Worm (Caenorhabditis elegans) whole organism, L3 larva: ENCODE results near the gene srw-56.
"Not testable (repeated sequence)": the region's sequence is repeated elsewhere in the genome, so short reads cannot be mapped to it uniquely, and the experiment has no call there.

Experiments used
- R02D3.7 ChIP-seq: fragments of 150-350 bp; optimal IDR thresholded peaks from 2 replicates; lab custom pipeline; 2014; ENCODE audit warnings: missing biosample characterization, missing genetic modification characterization
- ZK546.5 ChIP-seq: sonication (generic microtip); optimal IDR thresholded peaks from 2 replicates; lab custom pipeline; 2017; ENCODE audit warnings: missing biosample characterization, missing genetic modification characterization
- aly-2 ChIP-seq: fragments of 150-350 bp; optimal IDR thresholded peaks from 2 replicates; lab custom pipeline; 2014; ENCODE audit warnings: missing biosample characterization, missing genetic modification characterization
- ceh-82 ChIP-seq: fragments of 150-350 bp; optimal IDR thresholded peaks from 2 replicates; lab custom pipeline; 2014; ENCODE audit warnings: missing biosample characterization, missing genetic modification characterization
- daf-12 ChIP-seq: fragments of 150-350 bp; optimal IDR thresholded peaks from 2 replicates; lab custom pipeline; 2014; ENCODE audit warnings: missing biosample characterization, missing genetic modification reagents, missing genetic modification characterization
- egl-27 ChIP-seq: sonication (generic microtip); optimal IDR thresholded peaks from 4 replicates; lab custom pipeline; 2017; ENCODE audit warnings: missing biosample characterization, missing genetic modification reagents, missing genetic modification characterization
- egl-5 ChIP-seq: fragments of 150-350 bp; optimal IDR thresholded peaks from 2 replicates; lab custom pipeline; 2017; ENCODE audit warnings: missing biosample characterization, missing genetic modification reagents, missing genetic modification characterization, inconsistent platforms
- elt-2 ChIP-seq: sonication (generic microtip); optimal IDR thresholded peaks from 2 replicates; lab custom pipeline; 2016; ENCODE audit warnings: missing genetic modification reagents, mild to moderate bottlenecking, missing genetic modification characterization, missing compliant biosample characterization
- elt-3 ChIP-seq, 3 experiments: fragments of 150-350 bp in 1 of 3; sonication (generic microtip) in 2 of 3; optimal IDR thresholded peaks; 2 replicates in 2 of 3; 4 replicates in 1 of 3; lab custom pipeline; 2014 to 2017; ENCODE audit warnings: missing biosample characterization in 3 of 3, missing genetic modification characterization in 3 of 3
- eor-1 ChIP-seq, 2 experiments: fragments of 150-350 bp; optimal IDR thresholded peaks; 2 replicates each; lab custom pipeline; 2014 to 2018; ENCODE audit warnings: missing biosample characterization in 2 of 2, missing genetic modification characterization in 2 of 2
- fkh-10 ChIP-seq: sonication (generic microtip); optimal IDR thresholded peaks from 2 replicates; lab custom pipeline; 2017; ENCODE audit warnings: missing biosample characterization, missing genetic modification reagents, missing genetic modification characterization
- fkh-2 ChIP-seq: fragments of 150-350 bp; optimal IDR thresholded peaks from 2 replicates; lab custom pipeline; 2014; ENCODE audit warnings: missing biosample characterization, missing genetic modification reagents, missing genetic modification characterization
- fos-1 ChIP-seq: fragments of 150-350 bp; optimal IDR thresholded peaks from 2 replicates; lab custom pipeline; 2014; ENCODE audit warnings: missing biosample characterization, missing genetic modification characterization
- lin-15B ChIP-seq: fragments of 150-350 bp; optimal IDR thresholded peaks from 2 replicates; lab custom pipeline; 2014; ENCODE audit warnings: missing biosample characterization, missing genetic modification characterization
- lin-39 ChIP-seq: fragments of 150-350 bp; optimal IDR thresholded peaks from 2 replicates; lab custom pipeline; 2018; ENCODE audit warnings: missing biosample characterization, missing genetic modification reagents, missing genetic modification characterization
- mdl-1 ChIP-seq: fragments of 150-350 bp; optimal IDR thresholded peaks from 2 replicates; lab custom pipeline; 2014; ENCODE audit warnings: missing biosample characterization, missing genetic modification characterization
- mml-1 ChIP-seq: fragments of 150-350 bp; sonication (generic microtip); optimal IDR thresholded peaks from 3 replicates; lab custom pipeline; 2014; ENCODE audit warnings: missing biosample characterization, missing genetic modification characterization
- nfya-1 ChIP-seq: sonication (generic microtip); optimal IDR thresholded peaks from 2 replicates; lab custom pipeline; 2017; ENCODE audit warnings: missing genetic modification characterization, mild to moderate bottlenecking, missing compliant biosample characterization, antibody characterized with exemption, moderate library complexity; ENCODE audit not compliant: insufficient read depth
- nhr-11 ChIP-seq: fragments of 150-350 bp; optimal IDR thresholded peaks from 2 replicates; lab custom pipeline; 2014; ENCODE audit warnings: missing biosample characterization, missing genetic modification characterization
- nhr-12 ChIP-seq: fragments of 150-350 bp; optimal IDR thresholded peaks from 2 replicates; lab custom pipeline; 2014; ENCODE audit warnings: missing biosample characterization, missing genetic modification characterization
- nhr-23 ChIP-seq: fragments of 150-350 bp; optimal IDR thresholded peaks from 2 replicates; lab custom pipeline; 2014; ENCODE audit warnings: missing biosample characterization, missing genetic modification reagents, missing genetic modification characterization
- nhr-25 ChIP-seq: sonication (generic microtip); optimal IDR thresholded peaks from 2 replicates; lab custom pipeline; 2017; ENCODE audit warnings: missing biosample characterization, missing genetic modification characterization
- nhr-28 ChIP-seq: fragments of 150-350 bp; optimal IDR thresholded peaks from 2 replicates; lab custom pipeline; 2014; ENCODE audit warnings: missing biosample characterization, missing genetic modification characterization
- nhr-43 ChIP-seq: sonication (generic microtip); optimal IDR thresholded peaks from 2 replicates; lab custom pipeline; 2016; ENCODE audit warnings: mild to moderate bottlenecking, missing genetic modification characterization, missing compliant biosample characterization; ENCODE audit not compliant: poor library complexity, severe bottlenecking
- nhr-67 ChIP-seq: fragments of 150-350 bp; optimal IDR thresholded peaks from 2 replicates; lab custom pipeline; 2014; ENCODE audit warnings: missing biosample characterization, missing genetic modification characterization
- nhr-76 ChIP-seq: fragments of 150-350 bp; sonication (generic microtip); optimal IDR thresholded peaks from 5 replicates; lab custom pipeline; 2014; ENCODE audit warnings: missing biosample characterization, missing genetic modification characterization
- nhr-77 ChIP-seq: fragments of 150-350 bp; optimal IDR thresholded peaks from 2 replicates; lab custom pipeline; 2014; ENCODE audit warnings: missing biosample characterization, missing genetic modification characterization
- pqm-1 ChIP-seq: fragments of 150-350 bp; optimal IDR thresholded peaks from 2 replicates; lab custom pipeline; 2017; ENCODE audit warnings: missing biosample characterization, missing genetic modification characterization, inconsistent platforms
- skn-1 ChIP-seq: fragments of 150-350 bp; optimal IDR thresholded peaks from 2 replicates; lab custom pipeline; 2014; ENCODE audit warnings: missing biosample characterization, missing genetic modification characterization
- zag-1 ChIP-seq: fragments of 150-350 bp; optimal IDR thresholded peaks from 2 replicates; lab custom pipeline; 2014; ENCODE audit warnings: missing biosample characterization, missing genetic modification characterization
- ztf-11 ChIP-seq: fragments of 150-350 bp; optimal IDR thresholded peaks from 2 replicates; lab custom pipeline; 2014; ENCODE audit warnings: missing biosample characterization, missing genetic modification characterization
- ztf-4 ChIP-seq: fragments of 150-350 bp; optimal IDR thresholded peaks from 2 replicates; lab custom pipeline; 2014; ENCODE audit warnings: missing biosample characterization, missing genetic modification characterization

Gene srw-56

ce11 chrV:15996655-15997186 is 44.1 kb upstream of the srw-56 start, which contains the start of the genes C06C6.9 and C06C6.8:
Gene C06C6.9, minus strand, starts transcription at chrV:15996755.
Gene C06C6.8, plus strand, starts transcription at chrV:15997136.
- TF ChIP-seq nhr-11, result no peak
- no peak for TF ChIP-seq skn-1
- TF ChIP-seq eor-1 (tag; optimal IDR thresholded peaks at IDR 0.05; lab: Kevin White, UChicago), result no peak
- no peak for TF ChIP-seq lin-39 (tag; lab: Kevin White, UChicago)
- no peak for TF ChIP-seq nhr-28
- no peak for TF ChIP-seq ceh-82
- TF ChIP-seq nhr-67, result no peak
- no peak for TF ChIP-seq elt-3 (tag; optimal IDR thresholded peaks at IDR 0.05; lab: Kevin White, UChicago)
- no peak for TF ChIP-seq nhr-12 (tag; lab: Kevin White, UChicago)
- no peak for TF ChIP-seq nhr-76 (tag; lab: Kevin White, UChicago)
- no peak for TF ChIP-seq ztf-11 (tag; lab: Kevin White, UChicago)
- no peak for TF ChIP-seq fos-1 (tag; lab: Kevin White, UChicago)

ce11 chrV:15991850-15992249 is 39.2 kb upstream of the srw-56 start, which contains the start of gene C06C6.7:
Gene C06C6.7, plus strand, starts transcription at chrV:15992150.
- TF ChIP-seq pqm-1; eor-1 (tag; optimal IDR thresholded peaks at IDR 0.05; lab: Kevin White, UChicago); mml-1 (tag; lab: Kevin White, UChicago): not testable (repeated sequence)
- TF ChIP-seq, all 47 proteins: peak for 0; not testable (repeated sequence) for 47

ce11 chrV:15988074-15988473 is 35.4 kb upstream of the srw-56 start, which contains the start of gene F36G9.15:
Gene F36G9.15, minus strand, starts transcription at chrV:15988174.
- no peak for TF ChIP-seq nhr-28

ce11 chrV:15982733-15983344 is 30.2 kb upstream of the srw-56 start, which contains the start of the genes fbxa-99 and F36G9.13:
Gene fbxa-99, minus strand, starts transcription at chrV:15982854.
Gene F36G9.13, plus strand, starts transcription at chrV:15983294.
- TF ChIP-seq daf-12, result no peak
- no peak for TF ChIP-seq ztf-4 (tag; lab: Kevin White, UChicago)
- peak; percentile 65 for TF ChIP-seq pqm-1
- TF ChIP-seq fkh-2, result no peak
- peak; percentile 67 for TF ChIP-seq elt-2
- no peak for TF ChIP-seq egl-27 (tag; lab: Kevin White, UChicago)
- no peak for TF ChIP-seq nhr-76 (tag; lab: Kevin White, UChicago)
- TF ChIP-seq ZK546.5 (tag; lab: Kevin White, UChicago), result no peak
- no peak for TF ChIP-seq nhr-67
- TF ChIP-seq, all 47 proteins: peak for 2

- TF ChIP-seq elt-3 (tag; optimal IDR thresholded peaks at IDR 0.05; lab: Kevin White, UChicago) (no peak), zag-1 (tag; lab: Kevin White, UChicago) (no peak), R02D3.7 (tag; lab: Kevin White, UChicago) (no peak), elt-2 (peak; percentile 92), pqm-1 (peak; percentile 76)
- TF ChIP-seq, all 47 proteins: peak for 2
Observed at ce11 chrV:15978232-15978764, 25.6 kb upstream of the srw-56 start, which contains the start of gene oac-20. Gene oac-20, plus strand, starts transcription at chrV:15978714.

ce11 chrV:15975845-15976244 is 23.2 kb upstream of the srw-56 start, which contains the start of gene clec-232:
Gene clec-232, plus strand, starts transcription at chrV:15976145.
- TF ChIP-seq egl-5 (no peak), lin-39 (tag; lab: Kevin White, UChicago) (no peak), mdl-1 (tag; lab: Kevin White, UChicago) (no peak), aly-2 (tag; lab: Kevin White, UChicago) (no peak), fkh-2 (no peak), elt-3 (tag; optimal IDR thresholded peaks at IDR 0.05; lab: Kevin White, UChicago) (no peak), fos-1 (tag; lab: Kevin White, UChicago) (no peak), nhr-43 (no peak), nhr-25 (tag; lab: Kevin White, UChicago) (no peak), nfya-1 (tag; lab: Kevin White, UChicago) (no peak), nhr-77 (tag; lab: Kevin White, UChicago) (no peak), fkh-10 (GFP tag; lab: Kevin White, UChicago) (no peak), nhr-76 (tag; lab: Kevin White, UChicago) (no peak), ztf-11 (tag; lab: Kevin White, UChicago) (no peak), lin-15B (no peak), nhr-23 (tag; lab: Kevin White, UChicago) (no peak), pqm-1 (no peak)
